Fruit fly (Drosophila melanogaster): ENCODE data around the gene Pop5.
A peak's percentile ranks its signal among the peaks of the same experiment; 100 is the strongest.

Gene Pop5

DNA sequence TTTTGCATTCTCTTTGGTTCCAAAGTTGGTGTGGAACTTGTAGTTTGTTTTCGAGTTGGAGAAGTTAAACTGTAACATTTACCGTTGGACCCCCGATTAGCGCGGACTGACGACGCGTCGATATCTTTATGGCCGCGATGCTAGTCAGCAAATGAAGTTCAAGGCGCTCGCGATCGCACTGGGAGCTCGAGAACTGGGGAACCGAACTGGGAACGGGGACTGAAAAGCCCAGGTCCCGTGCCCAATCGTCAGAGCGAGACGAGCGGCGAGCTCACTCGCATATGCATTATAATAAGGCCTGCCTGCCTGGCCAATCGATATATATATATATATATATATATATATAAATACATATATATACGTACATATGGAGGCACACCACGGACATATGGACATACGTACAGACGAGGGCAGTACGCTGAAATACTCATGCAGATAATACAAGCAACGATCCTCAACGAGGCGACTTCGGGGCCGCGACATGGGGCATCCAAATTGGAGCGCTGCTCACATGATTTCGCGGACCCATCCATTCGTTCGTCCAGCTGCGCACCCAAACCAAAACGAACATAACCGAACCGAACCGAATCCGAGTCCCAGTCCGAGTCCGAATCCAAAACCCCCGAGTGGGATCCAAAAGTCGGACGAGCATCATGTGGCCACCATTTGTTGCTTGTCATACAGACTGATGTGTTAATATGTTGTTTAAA lies 42.5 kb downstream of the Pop5 start (continued):
- TF ChIP-seq Ets21C (GFP tag; optimal IDR thresholded peaks at IDR 0.05) (no peak), Blimp-1 (GFP tag; optimal IDR thresholded peaks at IDR 0.05) (no peak), CG34406 (GFP tag; optimal IDR thresholded peaks at IDR 0.05) (no peak), Lpt (GFP tag; optimal IDR thresholded peaks at IDR 0.05) (no peak), Eip93F (GFP tag; optimal IDR thresholded peaks at IDR 0.05) (no peak), svp (GFP tag) (peak; percentile 96), CG8632 (GFP tag; optimal IDR thresholded peaks at IDR 0.05) (no peak), Sox15 (GFP tag; optimal IDR thresholded peaks at IDR 0.05) (no peak), Hr39 (GFP tag; optimal IDR thresholded peaks at IDR 0.05) (no peak), Gug (GFP tag; IDR thresholded peaks at IDR 0.05) (no peak)

DNA sequence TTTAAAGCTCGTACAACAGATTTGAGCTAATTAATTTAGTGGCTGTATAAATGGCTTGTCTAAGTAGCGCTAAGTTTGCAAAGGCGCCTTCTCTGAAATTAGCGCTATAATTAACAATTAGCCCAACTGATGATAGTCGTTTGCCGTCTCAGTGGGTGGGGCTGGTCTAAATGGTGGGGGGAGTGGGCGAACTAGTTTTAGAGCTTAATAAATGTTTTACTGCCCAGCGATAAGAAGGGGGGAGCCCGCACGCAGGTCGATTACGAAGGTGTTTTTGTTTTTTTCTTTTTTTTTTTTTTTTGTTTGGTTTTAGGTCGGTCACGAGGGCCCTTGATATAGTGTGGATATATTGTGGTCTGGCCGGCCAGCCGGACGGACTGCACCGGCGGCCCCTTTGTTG lies 43.8 kb downstream of the Pop5 start:
- 0 out of 3 replicates have a peak, but pooled peaks have one; percentile 24 for TF ChIP-seq CG6163 (GFP tag; IDR thresholded peaks at IDR 0.05)
- TF ChIP-seq vri (GFP tag; optimal IDR thresholded peaks at IDR 0.05), result no peak

DNA sequence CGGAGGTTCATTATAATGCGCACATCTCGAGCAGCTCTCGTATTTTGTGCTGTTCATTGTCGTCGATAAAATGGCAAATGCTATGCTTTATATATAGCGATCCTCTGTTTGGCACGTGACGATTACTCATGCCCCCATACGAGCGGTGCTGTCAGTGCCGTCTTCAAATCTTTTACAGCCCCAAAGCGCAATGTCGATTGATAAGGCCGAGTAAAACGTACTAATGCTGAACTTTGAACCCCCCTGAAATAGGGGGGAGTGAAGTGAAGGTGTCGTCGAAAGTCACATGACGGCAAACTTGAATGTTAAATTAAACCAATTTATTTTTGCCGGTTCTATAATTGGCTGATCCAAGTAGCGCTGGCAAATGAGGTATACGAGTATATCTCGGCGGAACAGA lies 44.5 kb downstream of the Pop5 start:
- peak; percentile 34 for TF ChIP-seq vri (GFP tag; optimal IDR thresholded peaks at IDR 0.05)
- peak; percentile 37 for TF ChIP-seq CG6854 (GFP tag; optimal IDR thresholded peaks at IDR 0.05)
- TF ChIP-seq CG34406 (GFP tag; optimal IDR thresholded peaks at IDR 0.05), result no peak
- TF ChIP-seq eg (GFP tag; IDR thresholded peaks at IDR 0.05), result no peak
- TF ChIP-seq spab (GFP tag; optimal IDR thresholded peaks at IDR 0.05), result peak; percentile 23
- TF ChIP-seq CG16779 (tag; optimal IDR thresholded peaks at IDR 0.05), result peak; percentile 31
- peak; percentile 91 for TF ChIP-seq svp (GFP tag)

DNA sequence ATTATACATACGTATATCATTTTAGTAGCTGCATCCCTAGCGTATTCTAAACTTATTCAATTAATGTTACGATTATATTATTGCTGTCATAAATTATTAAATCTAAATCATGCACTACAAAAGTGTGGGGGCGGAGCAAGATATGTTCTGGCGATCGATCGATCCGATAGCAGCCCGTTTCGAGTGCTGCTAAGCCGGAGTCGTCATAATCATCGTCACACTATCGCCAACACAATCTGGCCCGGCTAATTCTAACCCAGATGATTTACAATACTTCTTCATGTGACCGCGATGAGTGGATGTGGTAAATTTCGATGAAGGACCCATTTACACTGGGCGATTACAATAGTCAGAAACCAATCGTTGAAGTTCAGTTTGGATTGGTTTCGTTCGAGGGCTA lies 50.0 kb downstream of the Pop5 start:
- TF ChIP-seq fd85E (GFP tag; optimal IDR thresholded peaks at IDR 0.05), result no peak
- TF ChIP-seq CG11294 (GFP tag; IDR thresholded peaks at IDR 0.05), result no peak
- TF ChIP-seq CG34406 (GFP tag; optimal IDR thresholded peaks at IDR 0.05), result no peak
- no peak for TF ChIP-seq OdsH (GFP tag; optimal IDR thresholded peaks at IDR 0.05)
- no peak for TF ChIP-seq Sox102F (GFP tag; optimal IDR thresholded peaks at IDR 0.05)
